Worm (Caenorhabditis elegans) whole organism, L4/young adult: ENCODE results near the gene gfi-3.

Experiments
- W03F9.2 ChIP-seq: fragments of 150-350 bp; optimal IDR thresholded peaks from 2 replicates; lab custom pipeline; 2014; ENCODE audit warnings: missing biosample characterization, missing genetic modification characterization
- dao-5 ChIP-seq: sonication (generic microtip); optimal IDR thresholded peaks from 2 replicates; lab custom pipeline; 2016; ENCODE audit warnings: missing genotype, missing genetic modification characterization, moderate library complexity, missing compliant biosample characterization
- him-1 ChIP-seq: sonication (generic microtip); optimal IDR thresholded peaks from 2 replicates; lab custom pipeline; 2016; ENCODE audit warnings: missing genotype, missing genetic modification reagents, missing genetic modification characterization, missing compliant biosample characterization

Gene gfi-3

DNA sequence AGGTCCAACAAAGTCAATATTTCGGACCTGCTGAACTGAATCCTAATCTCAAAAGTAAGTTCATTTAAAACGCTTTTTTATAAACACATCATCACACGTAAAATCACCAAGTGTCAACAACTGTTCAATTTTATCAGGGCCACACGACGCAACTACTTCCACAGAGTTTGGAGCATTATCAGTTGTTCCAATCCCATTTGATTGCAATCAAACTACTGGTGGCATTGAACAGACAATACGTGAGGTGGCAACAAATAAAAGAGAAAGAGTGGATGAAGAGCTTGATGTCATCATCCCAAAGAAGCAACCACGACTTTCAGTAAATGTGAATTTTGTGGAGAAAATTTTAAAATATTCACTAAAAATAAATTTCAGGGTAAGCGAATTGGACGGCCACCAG, 16.2 kb downstream of the gfi-3 start:
- TF ChIP-seq dao-5 (tag; lab: Kevin White, UChicago) = no peak
- no peak for TF ChIP-seq W03F9.2
- no peak for TF ChIP-seq him-1 (tag; lab: Kevin White, UChicago)

DNA sequence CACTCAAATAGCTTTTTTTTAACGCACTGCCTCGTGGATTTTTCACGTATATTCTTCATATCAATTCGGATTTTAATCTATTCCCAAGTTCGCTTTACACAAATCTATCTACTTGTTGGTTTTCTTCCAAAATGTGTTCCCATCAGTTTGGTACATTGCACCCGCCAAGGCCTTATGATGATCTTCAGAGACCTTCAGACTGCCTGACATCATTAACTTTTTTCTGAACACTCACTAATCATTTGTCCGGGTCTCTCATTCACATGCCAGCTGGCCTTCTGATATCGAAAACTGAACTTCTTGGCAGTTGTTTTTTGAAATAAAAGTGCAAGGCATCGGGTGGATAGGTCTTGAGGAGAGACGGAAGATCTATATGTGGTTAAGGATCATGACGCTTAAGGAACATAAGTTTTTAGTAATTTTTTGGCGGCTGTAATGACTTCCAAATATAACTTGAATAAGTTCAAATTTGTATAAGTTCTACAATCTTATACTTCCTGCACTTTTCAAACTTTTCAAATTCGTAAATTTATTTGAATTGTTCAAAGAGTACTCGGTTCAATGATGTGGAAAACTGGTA, 19.5 kb downstream of the gfi-3 start:
- no peak for TF ChIP-seq W03F9.2
- TF ChIP-seq him-1 (tag; lab: Kevin White, UChicago) = no peak
- no peak for TF ChIP-seq dao-5 (tag; lab: Kevin White, UChicago)

DNA sequence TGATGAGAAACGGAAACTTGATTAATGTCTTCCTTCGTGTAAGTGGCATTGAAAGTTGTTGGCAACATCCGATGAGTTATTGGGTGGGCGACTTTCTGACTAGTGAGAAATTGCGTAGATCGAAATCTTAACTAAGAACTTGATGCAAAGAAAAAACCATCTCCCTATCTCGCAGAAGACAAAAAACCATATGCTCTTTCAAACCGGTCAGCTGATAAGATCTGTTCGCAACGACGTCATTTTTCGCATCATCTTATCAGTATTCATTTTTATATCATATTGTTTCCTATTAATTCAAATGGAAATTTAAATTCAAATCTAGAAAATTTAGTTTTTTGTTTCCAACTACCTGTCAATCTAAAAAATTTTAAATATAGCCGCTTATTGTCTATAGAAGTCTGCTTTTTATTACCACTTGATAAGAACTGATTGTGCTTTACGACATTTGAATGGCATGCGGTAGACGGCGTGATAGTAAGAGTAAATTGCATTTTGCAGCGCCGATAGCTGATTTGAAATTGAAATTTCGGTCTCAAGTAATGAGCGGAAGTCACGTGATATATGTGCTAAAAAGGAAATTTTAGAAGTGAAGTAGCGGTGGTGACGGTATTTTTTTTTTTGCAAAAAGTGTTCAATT, 20.2 kb downstream of the gfi-3 start:
- TF ChIP-seq dao-5 (tag; lab: Kevin White, UChicago) (no peak), W03F9.2 (no peak), him-1 (tag; lab: Kevin White, UChicago) (no peak)

DNA sequence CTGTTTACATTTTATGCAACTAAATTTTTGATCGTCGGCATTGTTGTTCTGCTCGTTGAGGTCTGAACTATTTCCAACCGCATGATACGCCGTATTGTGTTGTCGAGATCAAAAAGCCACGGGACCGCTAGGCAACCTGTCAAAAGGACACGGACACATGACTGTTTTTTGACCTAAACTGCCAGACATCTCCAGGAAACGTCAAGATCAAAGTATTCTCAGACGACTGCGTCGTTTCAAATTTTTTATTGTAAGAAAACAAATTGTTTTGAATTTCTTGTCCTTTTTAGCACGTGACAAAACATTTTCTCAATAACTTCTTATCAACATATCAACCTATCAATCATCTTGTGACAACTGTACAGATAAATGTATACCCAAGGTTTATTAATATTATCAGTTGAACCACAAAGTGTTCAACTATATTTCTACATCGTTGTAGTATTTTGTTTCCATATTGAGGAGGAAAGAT, 21.8 kb downstream of the gfi-3 start:
- TF ChIP-seq W03F9.2 (peak; percentile 50), him-1 (tag; lab: Kevin White, UChicago) (no peak), dao-5 (tag; lab: Kevin White, UChicago) (no peak)

DNA sequence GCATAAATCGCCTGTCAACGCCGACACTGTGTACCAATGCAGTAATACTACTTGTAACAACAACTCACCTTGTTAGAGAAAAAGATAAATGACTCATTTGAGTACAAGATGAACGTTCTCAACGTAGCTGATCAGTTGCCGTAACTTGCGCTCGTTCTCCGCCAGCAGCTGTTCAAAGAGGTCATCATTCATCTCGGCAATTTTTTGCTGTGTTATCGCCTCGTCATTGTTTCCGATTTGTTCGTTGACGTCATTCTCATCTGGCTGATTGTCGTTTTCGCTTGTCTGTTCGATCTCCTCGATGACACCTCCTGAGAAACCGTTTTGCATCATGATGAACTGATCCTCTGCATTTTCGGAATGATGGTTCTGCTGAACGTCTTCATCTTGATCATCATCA, 22.9 kb downstream of the gfi-3 start:
- TF ChIP-seq W03F9.2 (no peak), dao-5 (tag; lab: Kevin White, UChicago) (no peak), him-1 (tag; lab: Kevin White, UChicago) (no peak)

DNA sequence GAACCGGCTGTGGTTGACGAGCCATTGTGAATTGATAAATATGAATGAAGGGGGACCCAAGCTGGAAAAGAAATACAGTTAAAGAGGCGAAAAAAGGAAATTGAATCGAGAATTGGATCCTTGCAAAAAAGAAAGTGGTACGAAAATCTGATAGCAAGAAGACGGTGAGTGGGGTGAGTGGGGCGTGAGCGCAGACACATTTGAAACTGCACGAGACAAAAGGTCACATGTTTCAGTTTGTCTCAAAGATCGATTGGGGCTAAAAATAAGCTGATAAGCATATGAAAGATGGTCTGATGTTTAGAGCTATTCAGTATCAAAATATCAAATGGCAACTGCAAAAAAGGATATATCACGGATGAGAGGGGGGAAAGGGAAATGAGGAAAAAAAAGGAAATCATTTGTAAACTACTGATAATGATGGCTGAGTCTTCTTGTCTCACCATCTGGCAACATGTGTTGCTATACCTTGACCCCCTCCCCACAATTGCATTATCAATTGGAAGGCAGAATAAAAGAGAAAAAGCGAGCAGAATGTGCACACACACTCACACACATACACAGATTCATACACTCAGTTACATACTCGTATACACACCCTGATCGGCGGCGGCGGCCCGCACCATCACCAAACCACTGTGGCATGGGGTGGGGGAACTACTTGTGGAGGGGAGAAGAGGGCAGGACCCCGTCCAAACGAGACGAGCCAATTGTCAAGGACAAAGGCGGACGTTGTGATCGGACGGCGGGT, 23.6 kb downstream of the gfi-3 start, which contains the start of gene M163.1:
M163.1 (minus strand) TSS at position 25 of the 751 bp plus-strand sequence.
- TF ChIP-seq W03F9.2 = no peak
- TF ChIP-seq dao-5 (tag; lab: Kevin White, UChicago) = no peak
- no peak for TF ChIP-seq him-1 (tag; lab: Kevin White, UChicago)

DNA sequence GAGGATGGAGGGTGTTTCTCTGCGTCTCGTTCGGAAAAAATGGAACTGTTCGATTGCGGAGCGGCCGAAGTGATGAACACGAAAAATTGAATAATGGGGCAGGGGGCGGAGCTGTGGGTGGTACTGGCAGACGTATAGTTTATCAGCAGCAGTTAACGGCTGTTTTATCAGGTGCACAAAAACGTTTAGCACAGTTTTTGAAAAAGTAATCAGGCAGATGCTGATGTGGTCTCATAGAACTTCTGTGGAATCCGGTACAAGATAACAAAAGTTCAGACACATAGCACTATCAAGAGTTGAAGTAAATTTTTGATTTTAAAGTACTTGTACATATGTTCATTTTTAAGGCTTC, 24.2 kb downstream of the gfi-3 start:
- TF ChIP-seq W03F9.2 = no peak
- TF ChIP-seq him-1 (tag; lab: Kevin White, UChicago) = no peak
- no peak for TF ChIP-seq dao-5 (tag; lab: Kevin White, UChicago)

DNA sequence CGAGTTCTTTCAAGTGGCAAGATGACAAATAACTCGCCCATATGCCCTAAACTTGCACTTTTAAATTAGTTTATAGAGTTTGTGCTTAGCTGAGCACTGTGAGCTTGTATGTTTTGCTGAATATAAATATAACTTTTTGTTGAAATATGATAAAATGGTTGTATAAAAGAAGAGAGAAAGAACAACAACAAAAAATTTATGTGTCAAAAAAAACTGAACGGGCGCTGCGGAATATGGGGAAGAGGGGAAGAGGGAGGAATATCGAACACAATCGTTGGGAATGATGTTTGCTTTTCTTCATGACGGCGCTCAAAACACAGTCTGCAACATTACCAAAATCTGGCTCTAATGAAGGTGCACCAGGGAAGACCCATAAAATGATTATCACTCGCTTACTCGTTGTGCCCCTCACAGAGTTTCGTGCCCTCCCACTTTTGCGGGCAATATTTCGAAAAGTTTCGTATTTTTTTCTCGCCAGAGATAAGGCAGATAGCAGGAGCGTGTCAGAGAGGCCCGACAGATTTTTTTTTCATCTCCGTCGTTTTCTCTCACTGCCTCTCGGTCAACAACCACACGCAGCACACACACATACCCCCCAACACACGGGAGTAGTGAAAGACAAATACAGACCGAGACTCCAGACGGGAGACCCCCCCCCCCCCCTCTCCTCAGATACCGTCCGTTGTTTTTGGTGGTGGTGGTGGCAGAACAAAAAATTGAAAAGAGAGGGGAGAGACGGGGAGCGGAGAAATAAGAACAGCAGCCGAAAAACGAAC, 25.4 kb downstream of the gfi-3 start:
- no peak for TF ChIP-seq W03F9.2
- TF ChIP-seq him-1 (tag; lab: Kevin White, UChicago) = no peak
- TF ChIP-seq dao-5 (tag; lab: Kevin White, UChicago) = no peak

DNA sequence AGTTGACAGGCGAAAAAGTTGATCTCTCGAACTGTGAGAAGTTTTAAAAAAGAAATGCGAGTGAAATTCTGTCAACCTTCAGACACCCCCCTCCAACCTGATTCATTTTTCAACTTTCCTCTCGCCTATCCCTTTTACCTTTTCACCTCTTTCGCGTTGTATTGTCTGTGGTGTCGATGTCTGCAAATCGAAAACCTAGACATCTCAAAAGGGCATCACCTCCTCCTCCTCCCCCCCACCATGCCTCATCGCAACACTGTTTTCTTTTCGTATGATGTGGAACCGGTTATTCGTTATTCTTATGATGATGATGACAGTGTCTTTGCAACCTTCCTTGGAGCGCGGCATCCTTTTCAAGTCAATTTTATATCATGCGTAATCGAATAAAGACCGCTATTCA, 27.6 kb downstream of the gfi-3 start:
- no peak for TF ChIP-seq him-1 (tag; lab: Kevin White, UChicago)
- no peak for TF ChIP-seq W03F9.2
- no peak for TF ChIP-seq dao-5 (tag; lab: Kevin White, UChicago)

DNA sequence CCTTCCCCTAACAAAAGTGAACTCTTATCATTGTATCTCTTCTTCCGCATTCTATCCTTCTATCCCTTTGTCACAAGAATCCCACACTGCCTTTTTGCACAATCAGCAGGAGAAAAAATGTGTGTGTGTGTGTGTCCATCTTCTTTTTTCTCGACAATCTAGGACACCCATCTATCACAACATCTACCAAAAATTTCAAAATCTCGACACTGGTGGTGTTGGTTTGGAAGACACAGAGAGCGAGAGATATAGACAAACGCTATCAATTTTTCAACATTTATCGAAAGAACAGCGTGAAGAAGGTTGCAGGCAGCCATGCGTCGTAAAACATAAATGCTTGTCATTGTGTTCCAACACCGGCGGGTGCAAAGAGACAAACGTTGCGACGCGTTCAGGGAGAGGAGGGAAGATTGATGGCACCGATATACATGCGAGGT, 28.5 kb downstream of the gfi-3 start:
- TF ChIP-seq him-1 (tag; lab: Kevin White, UChicago) (no peak), W03F9.2 (no peak), dao-5 (tag; lab: Kevin White, UChicago) (no peak)

DNA sequence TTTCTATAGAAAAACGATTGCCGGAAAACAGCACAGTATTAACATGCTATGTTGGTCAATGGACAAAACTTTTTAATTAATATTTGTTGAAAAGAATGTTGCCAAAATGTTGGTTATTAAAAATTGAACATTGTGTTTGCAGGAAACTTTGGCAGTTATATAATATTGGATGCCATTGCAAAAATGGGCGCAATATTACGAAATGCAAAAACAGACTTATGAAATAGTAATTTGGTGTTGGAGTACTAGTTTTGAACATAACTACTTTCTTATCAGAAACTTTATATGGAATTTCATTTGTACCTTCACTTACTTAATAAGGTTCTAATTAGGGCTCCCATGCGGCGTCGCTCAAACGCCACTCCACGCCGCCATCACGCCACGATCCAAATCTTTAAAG, 30.0 kb downstream of the gfi-3 start:
- no peak for TF ChIP-seq him-1 (tag; lab: Kevin White, UChicago)
- no peak for TF ChIP-seq dao-5 (tag; lab: Kevin White, UChicago)
- no peak for TF ChIP-seq W03F9.2

DNA sequence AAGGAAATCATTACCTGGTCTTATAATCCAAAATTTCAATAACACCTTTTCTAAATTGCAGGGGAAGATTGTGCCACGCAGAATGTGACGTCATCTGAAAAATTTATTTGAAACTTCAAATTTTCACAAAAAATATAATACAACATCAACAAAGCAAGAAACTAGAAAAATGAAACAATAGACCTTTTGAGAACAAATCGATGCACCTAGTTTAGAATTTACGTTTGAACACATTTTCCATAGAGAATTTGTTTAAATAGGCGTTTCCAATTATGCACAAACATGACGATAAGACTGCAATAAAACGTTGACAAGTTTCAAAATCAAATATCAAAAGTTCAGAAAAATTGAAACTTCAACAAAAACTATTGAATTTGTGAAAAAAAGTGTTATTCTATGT, 32.4 kb downstream of the gfi-3 start, which contains the start of gene fbxa-141:
fbxa-141 (minus strand) TSS at position 101 of the 400 bp plus-strand sequence.
- no peak for TF ChIP-seq W03F9.2
- TF ChIP-seq dao-5 (tag; lab: Kevin White, UChicago) = no peak
- TF ChIP-seq him-1 (tag; lab: Kevin White, UChicago) = no peak

DNA sequence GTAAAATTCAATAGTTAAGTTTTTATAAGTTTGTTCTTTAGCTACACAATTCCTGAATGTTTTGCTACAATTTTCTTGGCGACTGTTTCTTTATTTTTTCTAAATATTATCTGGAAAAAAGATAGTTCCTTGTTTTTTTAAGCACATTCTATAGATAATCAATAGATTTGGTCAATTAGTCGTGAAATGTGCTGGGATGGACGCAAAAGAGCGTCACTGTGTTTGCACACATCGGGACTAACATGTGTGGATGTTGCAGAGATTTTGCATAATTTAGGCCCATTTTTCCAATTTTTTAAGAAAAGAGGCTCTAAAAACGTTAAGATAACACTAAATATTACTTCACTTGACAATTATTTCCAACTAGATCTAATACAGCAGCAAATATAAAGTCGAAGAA, 33.1 kb downstream of the gfi-3 start:
- TF ChIP-seq dao-5 (tag; lab: Kevin White, UChicago) = no peak
- TF ChIP-seq him-1 (tag; lab: Kevin White, UChicago) = no peak
- no peak for TF ChIP-seq W03F9.2
